Worm (Caenorhabditis elegans): ENCODE results near the gene baf-1.

Gene baf-1

ce11 chrIII:9455980-9456658 lies 11.1 kb upstream of the baf-1 start, which contains the start of the genes rheb-1 and spk-1 (continued):
- TF ChIP-seq ztf-25 (GFP tag; IDR thresholded peaks at IDR 0.05) (no peak), aptf-3 (GFP tag; IDR thresholded peaks at IDR 0.05) (no peak), K11D2.4 (GFP tag; IDR thresholded peaks at IDR 0.05) (peak; percentile 65), ztf-22 (GFP tag; optimal IDR thresholded peaks at IDR 0.05) (peak; percentile 87), tbx-9 (tag; optimal IDR thresholded peaks at IDR 0.05; ENCODE audit: borderline replicate concordance) (no peak), lsl-1 (GFP tag; optimal IDR thresholded peaks at IDR 0.05) (peak; percentile 93), nhr-90 (tag; optimal IDR thresholded peaks at IDR 0.05) (peak; percentile 56), ztf-26 (tag; optimal IDR thresholded peaks at IDR 0.05) (peak; percentile 60), ceh-40 (GFP tag; IDR thresholded peaks at IDR 0.05) (no peak), repo-1 (tag; optimal IDR thresholded peaks at IDR 0.05) (peak; percentile 35), unc-62 (GFP tag; optimal IDR thresholded peaks at IDR 0.05) (peak; percentile 63), rec-8 (tag; optimal IDR thresholded peaks at IDR 0.05) (no peak), cebp-1 (GFP tag; IDR thresholded peaks at IDR 0.05) (peak; percentile 77), cebp-1 (tag; optimal IDR thresholded peaks at IDR 0.05) (peak; percentile 86), athp-1 (tag; optimal IDR thresholded peaks at IDR 0.05) (peak; percentile 86), egrh-3 (GFP tag; IDR thresholded peaks at IDR 0.05) (0 out of 2 replicates have a peak, but pooled peaks have one; percentile 18), gei-17 (GFP tag; optimal IDR thresholded peaks at IDR 0.05) (peak; percentile 47), bed-2 (GFP tag; IDR thresholded peaks at IDR 0.05) (no peak), ZK185.1 (tag; optimal IDR thresholded peaks at IDR 0.05; ENCODE audit: poor library complexity, severe bottlenecking) (peak; percentile 84), F37B4.10 (GFP tag; IDR thresholded peaks at IDR 0.05) (peak; percentile 80; the same call in 1 of the 2 replicates), ama-1 (optimal IDR thresholded peaks at IDR 0.05) (no peak), ama-1 (GFP tag; optimal IDR thresholded peaks at IDR 0.05) (no peak), attf-6 (GFP tag; IDR thresholded peaks at IDR 0.05) (peak; percentile 22; the same call in 1 of the 2 replicates), F10E7.11 (tag; optimal IDR thresholded peaks at IDR 0.05) (no peak), nhr-80 (tag; optimal IDR thresholded peaks at IDR 0.05) (peak; percentile 94), ets-4 (GFP tag; optimal IDR thresholded peaks at IDR 0.05) (peak; percentile 79), chd-7 (tag; optimal IDR thresholded peaks at IDR 0.05) (peak; percentile 75), B0336.3 (GFP tag; IDR thresholded peaks at IDR 0.05) (peak; percentile 87), F55B11.4 (tag; optimal IDR thresholded peaks at IDR 0.05; ENCODE audit: borderline replicate concordance, insufficient read depth) (no peak), Y53G8AR.9 (GFP tag; conservative IDR thresholded peaks at IDR 0.05) (peak; percentile 59; the same call in 1 of the 2 replicates), F22D6.2 (tag; optimal IDR thresholded peaks at IDR 0.05) (peak; percentile 13), T07F8.4 (tag; optimal IDR thresholded peaks at IDR 0.05) (no peak), ccch-3 (GFP tag; optimal IDR thresholded peaks at IDR 0.05) (no peak), akir-1 (GFP tag; optimal IDR thresholded peaks at IDR 0.05) (no peak)

DNA sequence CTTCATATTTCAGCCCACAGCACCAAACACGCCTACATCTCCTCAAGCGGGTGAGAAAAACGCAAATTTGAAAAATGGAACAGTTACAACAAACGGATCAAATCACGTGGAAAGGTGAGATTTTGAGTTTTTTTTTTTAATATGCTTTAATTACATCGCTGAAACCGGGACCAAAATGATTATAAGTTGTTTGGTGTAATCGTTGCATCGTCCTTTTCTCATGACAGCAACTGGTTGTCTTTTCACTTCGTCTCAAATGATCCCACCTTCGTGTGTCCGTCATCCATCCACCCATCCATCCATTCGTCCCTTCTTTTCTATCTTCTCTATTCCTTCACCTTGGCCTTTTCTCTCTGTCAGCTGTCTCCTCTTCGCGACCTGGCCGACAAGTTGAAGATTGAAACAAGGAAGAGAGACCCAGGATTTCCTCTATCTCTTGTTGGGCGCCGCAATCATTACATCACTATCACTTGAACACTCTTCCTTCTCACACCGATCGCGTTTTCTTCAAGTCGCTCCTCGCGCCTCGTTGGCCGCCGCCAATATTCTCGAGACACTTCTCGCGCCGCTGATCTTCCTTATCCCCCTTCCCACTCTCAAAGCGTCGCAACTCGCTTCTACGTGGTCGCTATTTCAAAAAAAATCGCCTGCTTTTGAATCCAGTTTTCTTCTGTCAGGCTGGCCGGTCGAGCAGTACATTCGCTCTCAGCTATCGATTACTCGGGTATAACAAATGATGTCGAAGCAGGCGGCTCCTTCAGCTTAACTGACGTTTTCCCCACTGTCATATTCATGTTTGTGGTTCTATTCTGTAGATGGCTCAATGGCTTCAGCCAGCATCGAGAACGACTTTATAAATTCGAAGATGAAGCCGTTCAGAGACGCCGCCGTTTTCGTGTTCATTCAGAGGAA lies 9.8 kb upstream of the baf-1 start:
- TF ChIP-seq mxl-1 (tag; optimal IDR thresholded peaks at IDR 0.05) (no peak), chd-7 (tag; optimal IDR thresholded peaks at IDR 0.05) (no peak), aptf-3 (GFP tag; IDR thresholded peaks at IDR 0.05) (no peak), zfh-2 (GFP tag; conservative IDR thresholded peaks at IDR 0.05) (peak; percentile 88), C06A6.2 (GFP tag; conservative IDR thresholded peaks at IDR 0.05) (no peak), F55B11.4 (tag; optimal IDR thresholded peaks at IDR 0.05; ENCODE audit: borderline replicate concordance, insufficient read depth) (no peak), B0336.3 (GFP tag; IDR thresholded peaks at IDR 0.05) (no peak), hmg-20 (GFP tag; IDR thresholded peaks at IDR 0.05) (no peak), ets-4 (GFP tag; optimal IDR thresholded peaks at IDR 0.05) (no peak), madf-10 (tag; optimal IDR thresholded peaks at IDR 0.05) (no peak), cebp-1 (GFP tag; IDR thresholded peaks at IDR 0.05) (no peak), cebp-1 (tag; optimal IDR thresholded peaks at IDR 0.05) (peak; percentile 27)
